Fruit fly (Drosophila melanogaster): ENCODE data around the gene Top3alpha.

Gene Top3alpha

DNA sequence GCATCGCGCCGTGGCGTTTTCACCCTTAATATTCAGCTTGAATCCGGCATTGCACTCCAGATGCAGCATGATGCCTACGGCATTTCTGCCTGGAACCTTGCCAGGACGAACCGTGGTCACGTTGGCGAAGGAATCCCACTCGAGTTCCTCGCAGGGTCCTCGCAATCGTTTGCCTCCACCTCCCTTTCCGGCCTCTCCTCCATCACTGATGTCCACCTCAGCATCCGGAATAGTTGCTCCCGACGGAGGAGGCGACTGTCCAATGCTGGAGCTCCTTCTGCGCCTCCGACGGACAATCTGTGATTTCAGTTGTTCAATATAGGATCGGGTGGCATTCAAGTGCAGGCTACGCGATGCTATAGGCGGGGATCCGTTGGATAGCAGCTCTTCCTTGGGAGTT lies 14.2 kb downstream of the Top3alpha start:
- TF ChIP-seq Rel (GFP tag; optimal IDR thresholded peaks at IDR 0.05) (no peak), Rel (tag; optimal IDR thresholded peaks at IDR 0.05) (no peak), rgr (GFP tag; optimal IDR thresholded peaks at IDR 0.05) (no peak), Hr78 (GFP tag; optimal IDR thresholded peaks at IDR 0.05) (no peak), usp (GFP tag; optimal IDR thresholded peaks at IDR 0.05) (no peak), brk (GFP tag; optimal IDR thresholded peaks at IDR 0.05) (no peak), Sp1 (GFP tag; optimal IDR thresholded peaks at IDR 0.05) (no peak), GATAd (GFP tag; optimal IDR thresholded peaks at IDR 0.05) (no peak), sage (GFP tag; optimal IDR thresholded peaks at IDR 0.05) (no peak), foxo (GFP tag; optimal IDR thresholded peaks at IDR 0.05) (no peak), Abd-B (GFP tag; optimal IDR thresholded peaks at IDR 0.05) (no peak), Dfd (GFP tag; optimal IDR thresholded peaks at IDR 0.05) (no peak)

DNA sequence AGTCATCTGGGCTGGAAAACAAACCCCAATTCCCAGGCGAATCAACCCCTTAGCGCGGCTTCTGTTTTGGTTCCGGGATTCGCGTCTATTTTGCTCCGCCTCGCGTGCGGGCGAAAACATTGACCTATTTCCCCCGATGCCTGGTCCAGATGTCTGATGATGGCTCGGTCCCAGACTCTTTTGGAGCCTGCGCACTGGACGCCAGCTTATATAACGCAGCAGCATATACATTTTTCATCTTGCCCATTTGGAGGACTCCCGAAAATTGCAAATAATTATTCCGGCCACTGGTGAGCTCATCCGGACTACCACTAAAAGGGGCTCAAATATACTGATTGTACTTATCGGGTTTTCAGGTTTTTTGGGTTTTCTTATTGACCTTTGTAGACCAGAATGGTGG lies 18.1 kb downstream of the Top3alpha start:
- TF ChIP-seq Mio (GFP tag; optimal IDR thresholded peaks at IDR 0.05) = no peak
- peak; percentile 34 for TF ChIP-seq psq (GFP tag; optimal IDR thresholded peaks at IDR 0.05)

DNA sequence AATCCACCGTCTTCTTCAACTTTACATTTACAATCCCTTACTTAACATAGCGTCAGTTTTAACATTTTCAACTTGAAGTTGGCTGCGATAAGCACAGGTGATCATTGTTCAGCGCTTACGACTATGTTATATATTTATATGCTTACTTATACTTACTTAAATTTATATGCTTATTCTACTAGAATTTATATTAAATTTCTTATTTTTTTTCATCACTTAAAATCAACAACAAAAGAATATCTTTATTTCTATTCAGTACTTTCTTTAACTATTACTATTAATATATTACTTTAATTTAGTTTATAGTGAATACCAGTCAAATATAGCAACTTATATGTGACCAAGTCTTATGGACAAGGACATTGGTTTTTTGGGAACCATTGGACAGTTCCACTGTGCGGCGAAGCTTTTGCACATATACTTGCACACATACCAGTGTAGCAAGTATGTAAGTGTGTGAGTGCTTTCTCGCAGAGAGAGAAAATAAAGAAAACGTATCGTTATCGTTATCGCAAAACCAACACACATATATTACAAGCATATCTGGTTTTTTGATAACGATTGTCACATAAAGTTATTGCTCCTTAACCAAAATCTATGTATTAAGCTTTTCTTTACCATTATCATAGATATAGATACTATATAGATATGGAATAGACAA lies 19.3 kb downstream of the Top3alpha start, which contains the start of gene Hasp:
TSS of gene Hasp (minus strand) at position 51 of the 661 bp plus-strand sequence.
- TF ChIP-seq HLH106 (tag; optimal IDR thresholded peaks at IDR 0.05) (peak; percentile 17), Hr83 (GFP tag; optimal IDR thresholded peaks at IDR 0.05; ENCODE audit: poor library complexity, severe bottlenecking) (no peak)

DNA sequence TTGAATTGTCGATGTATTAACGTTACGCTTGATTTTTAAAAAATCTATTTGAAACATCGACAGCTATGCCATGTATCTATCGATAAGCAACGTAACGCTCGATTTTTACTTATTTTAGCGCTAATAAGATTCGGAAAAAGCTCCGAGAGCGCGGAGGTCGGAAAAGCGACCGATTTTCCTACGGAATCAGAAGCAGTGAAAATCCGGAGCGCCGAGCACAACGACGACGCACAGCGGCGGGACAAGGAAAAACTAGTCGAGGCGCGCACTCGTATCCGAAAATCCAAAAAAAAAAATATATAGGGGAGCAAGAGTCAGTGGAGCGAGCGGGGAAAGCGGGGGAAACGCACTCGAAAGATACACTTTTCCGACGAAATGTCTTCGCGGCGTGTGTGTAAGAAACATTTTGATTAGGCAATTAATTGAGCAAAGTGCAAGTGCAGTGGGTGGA lies 20.7 kb downstream of the Top3alpha start, which contains the start of gene CG10132:
TSS of gene CG10132 (plus strand) at position 189 of the 451 bp plus-strand sequence.
- no peak for TF ChIP-seq Abd-B (GFP tag; optimal IDR thresholded peaks at IDR 0.05)

DNA sequence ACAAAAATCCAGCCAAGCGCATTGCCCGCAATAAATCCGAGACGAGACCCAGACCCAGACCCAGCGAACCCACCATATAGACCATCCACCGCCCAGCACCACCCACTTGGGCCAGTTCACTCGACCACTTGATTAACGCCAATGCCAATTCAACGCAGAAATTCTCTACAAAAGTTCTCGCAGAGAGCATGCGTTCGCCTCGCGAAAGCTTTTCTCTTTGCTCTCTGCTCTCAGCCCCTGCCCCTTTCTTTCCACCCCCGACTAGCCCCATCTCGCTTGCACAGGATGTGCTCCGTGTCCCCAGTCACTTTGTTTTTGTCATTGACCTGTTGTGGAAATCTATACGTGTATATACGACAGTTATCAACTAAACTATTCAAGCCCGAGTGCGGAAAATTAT lies 21.6 kb downstream of the Top3alpha start:
- TF ChIP-seq CG9705 (GFP tag; optimal IDR thresholded peaks at IDR 0.05) (no peak), CrebA (GFP tag; optimal IDR thresholded peaks at IDR 0.05; ENCODE audit: borderline replicate concordance) (no peak), jim (GFP tag; optimal IDR thresholded peaks at IDR 0.05) (no peak), tai (GFP tag; optimal IDR thresholded peaks at IDR 0.05) (no peak), Dif (GFP tag; optimal IDR thresholded peaks at IDR 0.05; ENCODE audit: partially characterized antibody) (no peak), dsf (GFP tag; optimal IDR thresholded peaks at IDR 0.05; ENCODE audit: borderline replicate concordance) (no peak), Dfd (GFP tag; optimal IDR thresholded peaks at IDR 0.05) (no peak), OdsH (GFP tag; optimal IDR thresholded peaks at IDR 0.05) (no peak)

DNA sequence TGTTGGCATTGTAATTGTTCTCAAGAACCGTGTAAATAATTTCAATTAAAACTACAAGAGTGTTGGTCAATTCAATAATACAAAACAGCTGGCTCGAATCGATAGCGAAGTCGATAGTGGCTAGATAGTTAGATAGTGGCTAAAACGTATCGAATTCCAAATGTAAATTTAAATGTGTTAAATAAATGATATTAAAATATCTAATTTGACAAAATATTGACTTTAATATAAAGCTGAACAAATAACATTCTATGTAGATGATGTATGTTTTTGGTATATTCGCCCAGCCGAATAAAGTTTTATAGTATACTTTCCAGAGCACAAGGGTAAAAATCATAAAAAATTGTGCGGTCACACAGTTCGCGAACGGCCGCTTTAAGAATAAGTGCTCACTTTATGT lies 28.3 kb downstream of the Top3alpha start, which contains the start of the genes Dpm1 and CG10137:
TSS of gene Dpm1 (minus strand) at position 53 of the 400 bp plus-strand sequence.
TSS of gene CG10137 (plus strand) at position 371 of the 400 bp plus-strand sequence.
- TF ChIP-seq Mio (GFP tag; optimal IDR thresholded peaks at IDR 0.05) = no peak
- peak; percentile 51 for TF ChIP-seq Myc (optimal IDR thresholded peaks at IDR 0.05)
- TF ChIP-seq sage (GFP tag; optimal IDR thresholded peaks at IDR 0.05) = peak; percentile 30
- TF ChIP-seq fru (GFP tag; optimal IDR thresholded peaks at IDR 0.05) = no peak
- TF ChIP-seq rgr (GFP tag; optimal IDR thresholded peaks at IDR 0.05) = peak; percentile 19
- no peak for TF ChIP-seq usp (GFP tag; optimal IDR thresholded peaks at IDR 0.05)
- TF ChIP-seq lola (GFP tag; optimal IDR thresholded peaks at IDR 0.05) = no peak
- no peak for TF ChIP-seq sv (GFP tag; optimal IDR thresholded peaks at IDR 0.05)
- TF ChIP-seq h (GFP tag; optimal IDR thresholded peaks at IDR 0.05) = peak; percentile 25

DNA sequence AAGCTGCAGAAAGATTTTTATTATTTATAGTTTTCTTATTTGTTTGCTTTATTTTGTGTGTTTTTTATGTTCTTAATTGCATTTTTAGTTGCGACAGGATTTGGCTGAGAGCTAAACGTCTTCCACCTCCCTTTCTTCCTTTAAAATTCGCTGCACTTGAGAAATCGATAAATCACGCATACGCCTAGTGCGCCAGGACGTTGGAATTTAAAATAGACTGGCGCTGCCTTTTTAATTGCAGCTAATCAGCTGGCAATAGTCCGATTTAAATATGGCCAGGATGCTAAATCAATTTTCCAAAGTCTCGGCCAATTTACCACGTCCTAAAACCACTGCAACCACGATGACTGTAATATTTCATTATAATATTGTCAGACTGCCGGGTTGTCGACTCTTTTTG lies 28.9 kb downstream of the Top3alpha start:
- TF ChIP-seq usp (GFP tag; optimal IDR thresholded peaks at IDR 0.05) (no peak), HLH106 (tag; optimal IDR thresholded peaks at IDR 0.05) (no peak), dmrt93B (GFP tag; optimal IDR thresholded peaks at IDR 0.05) (no peak), Dfd (GFP tag; optimal IDR thresholded peaks at IDR 0.05) (no peak), dsf (GFP tag; optimal IDR thresholded peaks at IDR 0.05; ENCODE audit: borderline replicate concordance) (no peak), pan (optimal IDR thresholded peaks at IDR 0.05) (no peak), Hr83 (GFP tag; optimal IDR thresholded peaks at IDR 0.05; ENCODE audit: poor library complexity, severe bottlenecking) (no peak), rgr (GFP tag; optimal IDR thresholded peaks at IDR 0.05) (no peak), Hr78 (GFP tag; optimal IDR thresholded peaks at IDR 0.05) (no peak), fru (GFP tag; optimal IDR thresholded peaks at IDR 0.05) (no peak), Myc (optimal IDR thresholded peaks at IDR 0.05) (no peak), CG32264 (GFP tag; optimal IDR thresholded peaks at IDR 0.05) (no peak)
